Fruit fly (Drosophila melanogaster): ENCODE data around the gene CG3337.

Gene CG3337

DNA sequence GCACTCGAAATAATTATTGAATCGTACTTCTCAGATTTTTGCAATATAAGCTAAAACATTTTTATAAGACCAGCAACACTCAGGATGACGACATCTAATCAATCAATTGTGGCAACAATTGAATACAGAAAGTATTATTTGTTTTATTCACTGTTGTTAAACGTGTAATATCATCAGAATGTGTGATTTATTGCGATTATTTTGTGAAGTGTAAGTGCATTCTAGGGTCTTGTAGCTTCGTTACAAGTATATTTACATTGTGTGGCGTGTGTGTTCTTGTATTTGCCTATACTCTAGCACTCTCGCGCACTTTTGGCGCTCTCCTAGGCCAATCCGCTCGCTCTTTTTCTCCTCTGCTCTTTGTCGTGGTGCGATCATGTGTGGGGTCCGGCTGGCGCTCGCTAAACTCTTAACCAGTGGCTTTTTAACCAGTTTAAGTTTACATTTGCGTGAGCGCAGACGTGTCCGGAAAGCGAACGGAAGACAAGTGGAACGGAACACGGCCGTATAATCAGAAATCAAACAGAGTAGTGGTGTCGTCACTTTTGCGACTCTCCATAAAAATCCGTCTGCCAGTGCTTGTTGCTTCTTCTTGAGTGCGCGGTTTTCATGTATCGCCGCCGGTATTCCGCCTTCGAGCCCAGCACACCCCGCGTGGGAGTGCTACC lies 18.8 kb downstream of the CG3337 start (continued):
- TF ChIP-seq fd59A (GFP tag; optimal IDR thresholded peaks at IDR 0.05) (peak; percentile 89), CG16779 (tag; optimal IDR thresholded peaks at IDR 0.05) (peak; percentile 83), Eip93F (GFP tag; optimal IDR thresholded peaks at IDR 0.05) (peak; percentile 73), Eip78C (GFP tag) (peak; percentile 99), dac (GFP tag; optimal IDR thresholded peaks at IDR 0.05) (peak; percentile 91), fd85E (GFP tag; optimal IDR thresholded peaks at IDR 0.05) (peak; percentile 77), Hr38 (GFP tag; optimal IDR thresholded peaks at IDR 0.05) (peak; percentile 10), pdm3 (GFP tag; optimal IDR thresholded peaks at IDR 0.05) (peak; percentile 96), dsx (GFP tag; optimal IDR thresholded peaks at IDR 0.05; ENCODE audit: poor library complexity, severe bottlenecking) (peak; percentile 91), fkh (GFP tag; optimal IDR thresholded peaks at IDR 0.05) (peak; percentile 90), CG32006 (GFP tag; optimal IDR thresholded peaks at IDR 0.05) (peak; percentile 98), CG10669 (GFP tag; optimal IDR thresholded peaks at IDR 0.05) (peak; percentile 90), Sox14 (GFP tag; optimal IDR thresholded peaks at IDR 0.05) (peak; percentile 96), Ets96B (tag; optimal IDR thresholded peaks at IDR 0.05) (peak; percentile 93), CG15336 (GFP tag; IDR thresholded peaks at IDR 0.05) (peak; percentile 95), CG4318 (GFP tag; optimal IDR thresholded peaks at IDR 0.05) (peak; percentile 94), salr (GFP tag; optimal IDR thresholded peaks at IDR 0.05) (peak; percentile 84 to 97), cyc (GFP tag; optimal IDR thresholded peaks at IDR 0.05) (peak; percentile 80), CG7368 (GFP tag; optimal IDR thresholded peaks at IDR 0.05) (peak; percentile 84), Hr4 (GFP tag; optimal IDR thresholded peaks at IDR 0.05) (peak; percentile 97)

DNA sequence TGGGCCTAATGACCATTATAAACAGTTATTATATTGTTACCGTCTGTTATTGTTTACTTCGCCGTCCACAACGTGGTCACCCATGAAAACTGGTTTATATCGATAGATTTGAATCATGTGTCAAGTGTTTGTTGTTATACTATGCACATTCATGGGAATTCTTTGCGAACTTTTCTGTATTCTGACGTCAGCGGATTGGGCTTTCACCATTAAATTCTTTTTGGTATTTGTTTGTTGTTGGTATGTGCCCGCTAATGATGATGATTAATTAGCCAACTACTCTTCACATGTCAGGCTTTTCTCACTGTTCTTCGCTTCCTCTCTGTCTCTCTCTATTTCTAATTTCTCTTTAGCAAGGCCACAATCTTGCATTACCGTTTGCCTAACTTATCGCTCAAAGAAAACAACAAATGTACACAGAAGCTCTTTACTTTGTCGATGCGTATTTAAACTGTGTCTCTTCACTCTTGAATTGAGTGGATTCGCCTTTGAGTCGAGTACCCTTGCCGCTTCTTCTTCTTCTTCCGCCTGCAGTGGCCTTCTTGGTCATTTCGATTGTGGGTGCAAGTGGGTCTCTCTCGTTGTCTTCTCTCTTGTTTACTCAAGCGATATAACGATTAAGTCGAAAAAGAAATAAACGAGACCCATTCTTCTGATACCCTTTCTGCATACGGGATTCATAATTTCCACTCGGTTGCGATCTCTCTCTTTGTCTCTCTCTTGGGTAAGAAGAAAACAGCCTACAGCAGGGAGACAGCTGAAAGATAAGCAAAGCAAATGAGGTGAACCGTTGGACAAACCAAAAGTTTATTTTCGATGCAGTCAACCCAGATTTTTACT lies 19.5 kb downstream of the CG3337 start:
- TF ChIP-seq CG6163 (GFP tag; IDR thresholded peaks at IDR 0.05), result peak; percentile 36; the same call in 1 of the 3 replicates
- TF ChIP-seq fkh (GFP tag; optimal IDR thresholded peaks at IDR 0.05), result peak; percentile 41
- TF ChIP-seq CG8119 (GFP tag; IDR thresholded peaks at IDR 0.05), result peak; percentile 25; the same call in 2 of the 3 replicates
- TF ChIP-seq fd59A (GFP tag; optimal IDR thresholded peaks at IDR 0.05), result no peak
- TF ChIP-seq net (GFP tag; optimal IDR thresholded peaks at IDR 0.05), result no peak
- TF ChIP-seq CG15336 (GFP tag; IDR thresholded peaks at IDR 0.05), result peak; percentile 6; the same call in 1 of the 2 replicates

DNA sequence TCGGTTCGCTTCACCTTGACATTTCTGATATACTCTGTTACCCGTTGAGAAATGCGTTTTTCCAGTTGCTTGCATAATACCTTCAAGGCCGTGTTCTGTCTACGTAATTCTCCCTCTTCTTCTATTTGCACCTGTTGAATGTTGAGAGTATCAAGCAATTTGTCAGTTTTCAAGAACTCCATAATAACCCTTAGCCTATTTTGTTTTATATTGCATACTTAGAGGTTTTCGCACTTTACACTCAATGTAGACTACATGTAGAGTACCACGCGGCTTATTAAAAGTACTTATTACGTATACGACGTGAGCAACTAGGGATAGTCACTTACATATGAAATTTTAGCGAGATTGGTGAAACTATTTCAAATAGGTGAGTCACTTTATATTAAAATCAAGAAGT lies 20.2 kb downstream of the CG3337 start:
- no peak for TF ChIP-seq CG34406 (GFP tag; optimal IDR thresholded peaks at IDR 0.05)
- TF ChIP-seq Gug (GFP tag; IDR thresholded peaks at IDR 0.05), result no peak
- TF ChIP-seq lz (GFP tag; optimal IDR thresholded peaks at IDR 0.05), result no peak
- no peak for TF ChIP-seq CG9139 (GFP tag; optimal IDR thresholded peaks at IDR 0.05)
- TF ChIP-seq pdm3 (GFP tag; optimal IDR thresholded peaks at IDR 0.05), result no peak
- TF ChIP-seq salr (GFP tag; optimal IDR thresholded peaks at IDR 0.05), result no peak
- no peak for TF ChIP-seq Smox (GFP tag; optimal IDR thresholded peaks at IDR 0.05)
- peak; percentile 52 for TF ChIP-seq Eip78C (GFP tag)
- no peak for TF ChIP-seq CG6276 (GFP tag; optimal IDR thresholded peaks at IDR 0.05)
- peak; percentile 82 for TF ChIP-seq vri (GFP tag; optimal IDR thresholded peaks at IDR 0.05)
- no peak for TF ChIP-seq Sox15 (GFP tag; optimal IDR thresholded peaks at IDR 0.05)
- TF ChIP-seq svp (GFP tag), result peak; percentile 74
- no peak for TF ChIP-seq Eip93F (GFP tag; optimal IDR thresholded peaks at IDR 0.05)
- TF ChIP-seq Sox102F (GFP tag; optimal IDR thresholded peaks at IDR 0.05), result no peak
- peak; percentile 28 for TF ChIP-seq Sox14 (GFP tag; optimal IDR thresholded peaks at IDR 0.05)
- TF ChIP-seq dsx (GFP tag; optimal IDR thresholded peaks at IDR 0.05; ENCODE audit: poor library complexity, severe bottlenecking), result no peak

DNA sequence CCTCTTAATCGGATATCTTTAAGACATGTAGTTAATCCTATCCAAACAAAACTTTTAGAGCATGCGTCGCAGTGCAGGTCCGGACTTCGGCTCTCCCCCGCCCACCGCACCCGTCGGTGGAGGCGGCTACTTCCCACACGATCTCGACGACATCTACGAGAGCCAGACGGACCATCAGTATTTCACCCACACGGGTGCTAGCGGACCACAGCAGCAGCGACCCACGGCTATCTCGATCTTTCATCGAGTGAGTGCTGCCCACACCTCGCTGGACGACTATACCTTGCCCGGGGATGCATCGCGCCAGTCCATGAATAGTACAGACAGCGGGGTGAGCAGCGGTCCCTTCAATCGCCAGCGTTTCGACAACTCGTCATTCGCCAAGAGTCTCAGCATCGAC lies 21.8 kb downstream of the CG3337 start:
- TF ChIP-seq svp (GFP tag) (peak; percentile 78), CG31627 (GFP tag; optimal IDR thresholded peaks at IDR 0.05) (no peak), Sox15 (GFP tag; optimal IDR thresholded peaks at IDR 0.05) (no peak), CG3919 (GFP tag; optimal IDR thresholded peaks at IDR 0.05) (no peak), CG16779 (tag; optimal IDR thresholded peaks at IDR 0.05) (no peak)
